Worm (Caenorhabditis elegans) whole organism, midembryonic: ENCODE results near the gene twk-7.

Experiments used
- T22C8.4 ChIP-seq: fragments of 200-800 bp; sonication (Bioruptor generic); IDR thresholded peaks from 2 replicates; pipeline ENCODE4 v1.3.6; 2022; ENCODE audit warnings: missing genetic modification characterization, missing compliant biosample characterization
- cog-1 ChIP-seq: sonication (generic microtip); optimal IDR thresholded peaks from 2 replicates; lab custom pipeline; 2016; ENCODE audit warnings: missing genetic modification characterization, missing compliant biosample characterization
- flt-1 ChIP-seq: fragments of 200-800 bp; sonication (Bioruptor generic); IDR thresholded peaks from 2 replicates; pipeline ENCODE4 v1.3.6; 2022; ENCODE audit warnings: missing genetic modification characterization, missing compliant biosample characterization
- klf-2 ChIP-seq: fragments of 200-800 bp; sonication (Bioruptor generic); conservative IDR thresholded peaks from 2 replicates; pipeline ENCODE4 v1.3.6; 2022; ENCODE audit warnings: missing genetic modification reagents, missing genetic modification characterization, missing compliant biosample characterization
- med-1 ChIP-seq: sonication (generic microtip); optimal IDR thresholded peaks from 2 replicates; lab custom pipeline; 2017; ENCODE audit warnings: missing genetic modification characterization, mild to moderate bottlenecking, missing compliant biosample characterization, antibody characterized with exemption, missing genetic modification reagents; ENCODE audit not compliant: insufficient read depth
- ref-1 ChIP-seq: fragments of 200-800 bp; sonication (Bioruptor generic); conservative IDR thresholded peaks from 2 replicates; pipeline ENCODE4 v1.3.6; 2022; ENCODE audit warnings: missing genetic modification reagents, missing genetic modification characterization, missing compliant biosample characterization
- tab-1 ChIP-seq: fragments of 200-800 bp; sonication (Bioruptor generic); IDR thresholded peaks from 2 replicates; pipeline ENCODE4 v1.3.6; 2022; ENCODE audit warnings: missing genetic modification characterization, missing compliant biosample characterization
- ztf-23 ChIP-seq: fragments of 200-800 bp; sonication (Bioruptor generic); IDR thresholded peaks from 2 replicates; pipeline ENCODE4 v1.3.6; 2022; ENCODE audit warnings: missing genetic modification reagents, missing genetic modification characterization, missing compliant biosample characterization
- ztf-29 ChIP-seq: fragments of 200-800 bp; sonication (Bioruptor generic); IDR thresholded peaks from 2 replicates; pipeline ENCODE4 v1.3.6; 2022; ENCODE audit warnings: missing genetic modification reagents, missing genetic modification characterization, missing compliant biosample characterization

The twk-7 gene

DNA sequence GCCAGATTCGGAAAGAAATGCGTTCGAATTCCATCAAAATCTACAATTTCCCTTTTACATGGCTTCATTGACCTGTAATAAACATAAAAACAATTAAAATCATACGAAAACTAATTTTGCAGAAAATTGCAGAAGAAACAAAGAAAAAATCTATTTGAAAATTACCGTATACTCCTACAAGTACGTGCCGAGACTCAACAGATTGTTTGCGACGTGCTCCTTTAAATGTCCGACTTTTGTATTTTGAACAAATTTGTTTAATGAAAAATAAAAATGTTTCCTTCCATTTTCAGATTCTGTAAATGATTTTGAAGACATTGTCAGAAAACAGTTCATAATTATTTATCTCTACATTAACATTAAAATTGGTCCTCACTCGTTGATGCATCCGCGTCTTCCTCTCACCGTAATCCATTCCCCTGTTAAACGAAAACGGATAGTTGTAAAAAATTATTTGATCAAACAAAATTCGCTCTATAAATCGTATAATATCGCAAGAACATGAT is 31.5 kb upstream of the twk-7 start, which contains the start of gene pgl-2:
Gene pgl-2, minus strand, starts transcription at position 456 of the 506 bp plus-strand sequence.
- no peak for TF ChIP-seq T22C8.4 (GFP tag; lab: Robert Waterston, UW)
- no peak for TF ChIP-seq ztf-29 (GFP tag; lab: Robert Waterston, UW)
- TF ChIP-seq ztf-23 (GFP tag; lab: Robert Waterston, UW) = no peak
- no peak for TF ChIP-seq med-1
- no peak for TF ChIP-seq klf-2 (GFP tag; lab: Robert Waterston, UW)
- TF ChIP-seq flt-1 (GFP tag; lab: Robert Waterston, UW) = no peak
- no peak for TF ChIP-seq ref-1 (GFP tag; lab: Robert Waterston, UW)
- no peak for TF ChIP-seq tab-1 (GFP tag; lab: Robert Waterston, UW)
- TF ChIP-seq cog-1 (tag; lab: Kevin White, UChicago) = no peak

DNA sequence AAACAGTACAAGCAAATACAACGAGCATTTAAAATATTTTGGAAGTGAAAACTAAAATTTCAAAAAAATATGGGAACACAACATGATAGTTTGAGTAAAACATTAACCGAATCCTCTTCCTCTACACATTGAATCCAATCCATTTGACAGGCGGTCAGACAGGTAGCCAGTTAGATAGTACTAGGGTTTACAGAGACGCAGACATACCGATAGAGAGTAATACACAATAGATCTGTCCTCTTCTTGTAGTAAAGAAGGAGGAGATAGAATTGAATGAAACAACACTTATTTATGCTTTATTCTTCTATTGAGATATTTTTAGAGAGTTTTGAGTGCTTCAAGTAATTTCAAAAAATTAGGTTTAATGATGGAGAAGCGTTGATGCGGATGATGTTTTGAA is 25.2 kb upstream of the twk-7 start:
- TF ChIP-seq flt-1 (GFP tag; lab: Robert Waterston, UW) = no peak
- TF ChIP-seq ztf-23 (GFP tag; lab: Robert Waterston, UW) = no peak
- no peak for TF ChIP-seq klf-2 (GFP tag; lab: Robert Waterston, UW)
- TF ChIP-seq ref-1 (GFP tag; lab: Robert Waterston, UW) = no peak
- TF ChIP-seq cog-1 (tag; lab: Kevin White, UChicago) = no peak
- TF ChIP-seq med-1 = no peak
- TF ChIP-seq T22C8.4 (GFP tag; lab: Robert Waterston, UW) = no peak
- TF ChIP-seq ztf-29 (GFP tag; lab: Robert Waterston, UW) = no peak
- no peak for TF ChIP-seq tab-1 (GFP tag; lab: Robert Waterston, UW)

DNA sequence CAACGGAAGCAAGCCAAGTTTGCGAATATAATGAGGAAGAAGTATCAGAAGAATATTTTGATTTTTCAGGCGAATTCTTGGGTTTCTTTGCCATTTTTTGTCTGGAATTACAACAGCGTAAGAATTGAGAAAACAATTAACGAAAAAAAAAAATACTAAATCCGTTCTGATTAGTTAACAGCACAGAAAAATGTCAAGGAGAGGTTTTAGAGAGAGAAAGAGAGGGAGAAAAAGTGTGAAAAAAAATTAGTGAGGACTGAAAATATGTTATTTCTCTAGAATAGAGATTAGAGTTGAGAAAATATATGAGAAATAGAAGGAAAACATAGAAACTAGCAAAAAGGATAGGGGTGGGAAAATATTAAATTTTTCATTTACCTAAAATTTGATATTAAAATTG is 23.8 kb upstream of the twk-7 start, which contains the start of gene dpy-19:
Gene dpy-19, minus strand, starts transcription at position 101 of the 400 bp plus-strand sequence.
- no peak for TF ChIP-seq klf-2 (GFP tag; lab: Robert Waterston, UW)
- no peak for TF ChIP-seq ref-1 (GFP tag; lab: Robert Waterston, UW)
- TF ChIP-seq T22C8.4 (GFP tag; lab: Robert Waterston, UW) = no peak
- TF ChIP-seq med-1 = no peak
- no peak for TF ChIP-seq tab-1 (GFP tag; lab: Robert Waterston, UW)
- no peak for TF ChIP-seq cog-1 (tag; lab: Kevin White, UChicago)
- TF ChIP-seq ztf-29 (GFP tag; lab: Robert Waterston, UW) = no peak
- TF ChIP-seq ztf-23 (GFP tag; lab: Robert Waterston, UW) = no peak
- no peak for TF ChIP-seq flt-1 (GFP tag; lab: Robert Waterston, UW)

DNA sequence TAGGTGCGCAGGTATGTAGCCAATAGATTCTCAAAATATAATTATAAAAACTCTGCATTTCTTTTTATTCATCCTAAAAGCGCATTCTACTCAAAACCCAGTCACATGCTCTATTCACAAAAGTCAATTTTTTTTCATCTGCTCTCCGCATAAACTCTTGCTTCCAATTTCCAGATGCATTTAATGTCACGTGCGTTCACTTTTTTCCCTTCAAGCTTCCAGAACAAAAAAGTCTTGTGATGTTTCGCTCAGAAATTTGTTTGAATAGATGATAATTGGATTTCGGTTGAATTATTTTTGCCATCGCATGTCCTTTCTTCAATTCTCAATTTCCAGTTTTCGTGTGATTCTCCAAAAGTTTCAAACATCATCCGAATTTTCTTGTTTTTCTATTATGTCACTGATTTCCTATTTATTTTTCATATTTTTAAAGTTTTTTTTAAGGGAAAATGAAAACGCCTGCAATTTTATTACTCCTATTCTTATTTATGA is 21.4 kb upstream of the twk-7 start, which contains the start of gene F22B7.1:
Gene F22B7.1, plus strand, starts transcription at position 442 of the 492 bp plus-strand sequence.
- no peak for TF ChIP-seq ztf-29 (GFP tag; lab: Robert Waterston, UW)
- TF ChIP-seq tab-1 (GFP tag; lab: Robert Waterston, UW) = no peak
- no peak for TF ChIP-seq T22C8.4 (GFP tag; lab: Robert Waterston, UW)
- no peak for TF ChIP-seq klf-2 (GFP tag; lab: Robert Waterston, UW)
- TF ChIP-seq flt-1 (GFP tag; lab: Robert Waterston, UW) = no peak
- TF ChIP-seq ztf-23 (GFP tag; lab: Robert Waterston, UW) = no peak

DNA sequence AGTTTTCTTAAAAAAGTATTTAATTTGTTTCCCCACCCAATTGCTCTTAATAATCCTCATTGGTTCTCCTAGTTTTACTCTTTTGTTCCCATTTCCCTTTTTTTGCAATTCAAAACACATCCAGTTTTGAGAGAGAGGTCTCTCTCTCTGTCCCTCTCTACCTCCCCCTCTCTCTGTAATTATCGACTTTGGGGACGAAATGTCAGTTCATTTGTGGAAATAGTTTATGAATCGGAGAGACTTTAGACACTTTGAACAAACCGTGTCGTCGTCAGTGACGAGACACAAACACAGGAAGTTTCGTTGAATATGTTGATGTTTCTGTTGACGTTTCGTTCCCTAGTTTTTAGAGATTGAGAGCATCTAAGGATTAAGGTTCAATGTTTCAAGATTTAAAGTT is 19.6 kb upstream of the twk-7 start:
- TF ChIP-seq med-1 = no peak
- no peak for TF ChIP-seq flt-1 (GFP tag; lab: Robert Waterston, UW)
- TF ChIP-seq tab-1 (GFP tag; lab: Robert Waterston, UW) = no peak
- TF ChIP-seq ztf-29 (GFP tag; lab: Robert Waterston, UW) = no peak
- no peak for TF ChIP-seq ref-1 (GFP tag; lab: Robert Waterston, UW)
- no peak for TF ChIP-seq ztf-23 (GFP tag; lab: Robert Waterston, UW)
- no peak for TF ChIP-seq cog-1 (tag; lab: Kevin White, UChicago)
- TF ChIP-seq klf-2 (GFP tag; lab: Robert Waterston, UW) = no peak
- no peak for TF ChIP-seq T22C8.4 (GFP tag; lab: Robert Waterston, UW)

DNA sequence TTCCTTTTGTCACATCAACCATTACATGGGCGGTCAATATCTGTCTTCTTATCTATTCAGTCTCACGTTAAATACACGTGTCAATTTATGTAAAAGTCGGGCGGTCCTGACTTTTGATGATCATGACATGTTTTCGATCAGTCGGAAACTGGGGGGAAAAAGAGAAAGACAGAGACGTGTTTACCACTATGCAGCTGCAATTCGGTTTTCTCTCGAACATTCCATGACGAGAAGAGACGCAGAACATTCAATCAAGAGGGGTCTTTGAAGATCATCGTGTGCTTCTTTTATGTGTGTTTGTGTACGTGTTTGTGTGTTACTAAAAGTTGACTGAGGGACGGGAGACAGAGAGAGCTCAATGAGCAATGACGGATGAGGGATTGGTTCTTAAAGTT is 14.8 kb upstream of the twk-7 start:
- TF ChIP-seq ztf-23 (GFP tag; lab: Robert Waterston, UW) (no peak), klf-2 (GFP tag; lab: Robert Waterston, UW) (no peak), ref-1 (GFP tag; lab: Robert Waterston, UW) (no peak)

DNA sequence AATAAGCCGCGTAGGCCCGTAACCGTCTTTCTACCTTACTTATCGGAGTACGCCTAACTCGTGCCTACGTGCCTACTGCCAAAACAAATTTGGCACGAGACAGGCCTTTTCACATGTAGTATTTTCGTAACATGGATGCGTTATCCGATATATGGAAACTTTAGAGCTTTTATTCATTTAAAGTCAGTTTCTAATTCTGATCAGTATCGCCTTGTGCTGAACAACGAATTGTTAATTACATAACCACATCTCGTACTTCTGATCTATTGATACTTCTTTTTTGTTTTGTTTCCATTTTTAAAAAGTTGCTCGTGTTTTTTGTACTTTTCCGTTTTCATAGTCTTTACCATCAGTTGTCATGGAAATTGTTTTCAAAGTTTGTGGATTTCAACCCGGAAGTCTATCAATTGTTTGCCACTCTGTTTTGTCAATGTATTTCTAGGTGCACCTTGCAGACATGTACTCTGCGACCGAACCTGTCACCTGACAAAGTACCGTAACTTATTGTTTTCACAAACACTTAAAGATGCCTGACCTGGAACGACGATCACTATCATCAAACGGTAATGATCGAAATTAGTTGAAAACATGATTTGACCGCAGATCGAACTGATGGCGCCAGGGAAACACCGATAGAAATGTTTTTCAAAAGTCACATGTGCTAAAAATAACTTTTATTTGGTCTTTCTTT is 14.3 kb upstream of the twk-7 start:
- no peak for TF ChIP-seq flt-1 (GFP tag; lab: Robert Waterston, UW)
- TF ChIP-seq ztf-23 (GFP tag; lab: Robert Waterston, UW) = no peak
- TF ChIP-seq T22C8.4 (GFP tag; lab: Robert Waterston, UW) = no peak
- no peak for TF ChIP-seq tab-1 (GFP tag; lab: Robert Waterston, UW)
- no peak for TF ChIP-seq med-1
- TF ChIP-seq klf-2 (GFP tag; lab: Robert Waterston, UW) = no peak
- TF ChIP-seq cog-1 (tag; lab: Kevin White, UChicago) = no peak
- no peak for TF ChIP-seq ztf-29 (GFP tag; lab: Robert Waterston, UW)
- TF ChIP-seq ref-1 (GFP tag; lab: Robert Waterston, UW) = no peak

DNA sequence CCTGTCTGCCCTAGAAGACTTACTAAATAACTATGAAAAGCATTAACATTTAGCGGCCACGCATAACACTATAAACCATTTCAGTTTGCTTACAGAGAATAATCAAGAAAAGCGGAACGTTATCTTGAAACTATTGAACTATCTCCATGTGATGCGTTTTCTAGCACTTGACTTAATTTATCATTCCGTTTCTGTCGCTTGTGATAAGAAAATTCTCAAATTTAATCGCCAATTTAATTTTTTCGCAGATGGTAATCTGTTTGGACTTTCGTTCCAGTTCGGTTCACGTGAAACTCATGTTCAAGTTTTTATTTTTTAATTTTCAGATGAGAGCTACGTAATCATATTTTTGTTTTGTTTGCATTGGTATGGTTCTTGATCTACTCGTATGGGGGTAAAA is 13.4 kb upstream of the twk-7 start:
- TF ChIP-seq ztf-29 (GFP tag; lab: Robert Waterston, UW) = no peak
- TF ChIP-seq T22C8.4 (GFP tag; lab: Robert Waterston, UW) = no peak
- TF ChIP-seq med-1 = no peak
- TF ChIP-seq cog-1 (tag; lab: Kevin White, UChicago) = no peak
- no peak for TF ChIP-seq flt-1 (GFP tag; lab: Robert Waterston, UW)
- no peak for TF ChIP-seq klf-2 (GFP tag; lab: Robert Waterston, UW)
- TF ChIP-seq tab-1 (GFP tag; lab: Robert Waterston, UW) = no peak
- TF ChIP-seq ztf-23 (GFP tag; lab: Robert Waterston, UW) = no peak
- TF ChIP-seq ref-1 (GFP tag; lab: Robert Waterston, UW) = no peak

DNA sequence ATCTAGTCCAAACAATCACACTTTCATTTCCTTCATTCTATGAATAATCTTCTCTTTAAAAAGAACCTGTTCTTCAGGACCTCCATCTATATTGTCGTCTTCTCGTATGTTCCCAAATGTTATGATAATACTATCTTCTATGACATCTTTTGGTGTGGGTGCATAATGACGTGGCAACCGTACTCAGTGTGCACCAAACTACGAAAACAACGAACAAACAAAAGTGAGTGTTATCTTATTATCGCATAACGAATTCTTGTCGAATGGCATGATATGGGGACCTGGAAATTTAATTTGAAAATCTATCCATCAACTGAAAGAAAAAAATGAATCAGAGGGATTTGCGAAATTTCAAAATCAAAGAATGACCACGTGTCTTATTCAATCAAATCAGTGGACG is 12.5 kb upstream of the twk-7 start:
- TF ChIP-seq ztf-29 (GFP tag; lab: Robert Waterston, UW) = no peak
